Fruit fly (Drosophila melanogaster) whole organism, embryonic: ENCODE data around the gene CG10019.

Experiments used
- CG10543 ChIP-seq: fragments of 200-800 bp; sonication (Bioruptor generic); optimal IDR thresholded peaks from 3 replicates; lab custom pipeline; 2017; ENCODE audit warnings: missing biosample characterization, mild to moderate bottlenecking, missing genetic modification characterization, moderate library complexity
- CG10979 ChIP-seq: fragments of 200-800 bp; sonication (Bioruptor generic); optimal IDR thresholded peaks from 2 replicates; lab custom pipeline; 2018; ENCODE audit warnings: missing biosample characterization, mild to moderate bottlenecking, missing genetic modification characterization, moderate library complexity
- CG11456 ChIP-seq: fragments of 200-800 bp; sonication (Bioruptor generic); IDR thresholded peaks from 3 replicates; pipeline ENCODE4 v1.3.6; 2022; ENCODE audit warnings: missing biosample characterization, missing genetic modification characterization
- CG15514 ChIP-seq: fragments of 200-800 bp; sonication (Bioruptor generic); optimal IDR thresholded peaks from 3 replicates; lab custom pipeline; 2017; ENCODE audit warnings: missing biosample characterization, missing genetic modification characterization, mild to moderate bottlenecking, moderate library complexity, missing genetic modification reagents
- CG2129 ChIP-seq: fragments of 200-800 bp; sonication (Bioruptor generic); IDR thresholded peaks from 2 replicates; pipeline ENCODE4 v1.3.6; 2022; ENCODE audit warnings: missing biosample characterization, missing genetic modification characterization; ENCODE audit not compliant: partially characterized antibody
- CG34376 ChIP-seq: fragments of 200-800 bp; sonication (Bioruptor generic); optimal IDR thresholded peaks from 2 replicates; lab custom pipeline; 2018; ENCODE audit warnings: missing biosample characterization, mild to moderate bottlenecking, missing genetic modification characterization
- CG7357 ChIP-seq: fragments of 200-800 bp; sonication (Bioruptor generic); IDR thresholded peaks from 3 replicates; pipeline ENCODE4 v1.3.6; 2022; ENCODE audit warnings: missing biosample characterization, missing genetic modification characterization
- CG7987 ChIP-seq: fragments of 200-800 bp; sonication (Bioruptor generic); optimal IDR thresholded peaks from 2 replicates; lab custom pipeline; 2018; ENCODE audit warnings: missing biosample characterization, mild to moderate bottlenecking, missing genetic modification characterization, moderate library complexity
- CG8765 ChIP-seq: fragments of 200-800 bp; sonication (Bioruptor generic); IDR thresholded peaks from 2 replicates; pipeline ENCODE4 v1.3.6; 2022; ENCODE audit warnings: missing biosample characterization, missing genetic modification characterization
- CG9437 ChIP-seq: fragments of 200-800 bp; sonication (Bioruptor generic); optimal IDR thresholded peaks from 2 replicates; lab custom pipeline; 2018; ENCODE audit warnings: missing biosample characterization, mild to moderate bottlenecking, missing genetic modification characterization
- Eip74EF ChIP-seq, 2 experiments: fragments of 200-800 bp in 1 of 2; fragments of >200 bp in 1 of 2; sonication (Bioruptor generic) in 1 of 2; optimal IDR thresholded peaks; 2 replicates each; lab custom pipeline; 2017 to 2019; ENCODE audit warnings: missing biosample characterization in 2 of 2, missing genetic modification characterization in 2 of 2, mild to moderate bottlenecking in 1 of 2, moderate library complexity in 1 of 2
- Ets65A ChIP-seq: fragments of 200-800 bp; sonication (Bioruptor generic); peaks from one replicate; lab custom pipeline; 2016; ENCODE audit warnings: missing biosample characterization, missing genetic modification characterization
- NC2α ChIP-seq: fragments of 200-800 bp; sonication (Bioruptor generic); optimal IDR thresholded peaks from 2 replicates; lab custom pipeline; 2016; ENCODE audit warnings: missing biosample characterization, missing genetic modification characterization
- Nf-YA ChIP-seq: fragments of 200-800 bp; sonication (Bioruptor generic); IDR thresholded peaks from 2 replicates; pipeline ENCODE4 v1.3.6; 2022; ENCODE audit warnings: missing biosample characterization, missing genetic modification characterization
- PHDP ChIP-seq: fragments of 200-800 bp; sonication (Bioruptor generic); optimal IDR thresholded peaks from 3 replicates; lab custom pipeline; 2018; ENCODE audit warnings: missing biosample characterization, mild to moderate bottlenecking, missing genetic modification characterization, moderate library complexity
- Pdp1 ChIP-seq, 2 experiments: fragments of 200-800 bp; sonication (Bioruptor generic); optimal IDR thresholded peaks; 3 replicates each; lab custom pipeline; 2016; ENCODE audit warnings: missing biosample characterization in 2 of 2, missing genetic modification characterization in 2 of 2, mild to moderate bottlenecking in 1 of 2, moderate library complexity in 1 of 2
- Ptx1 ChIP-seq: fragments of 200-800 bp; sonication (Bioruptor generic); IDR thresholded peaks from 2 replicates; pipeline ENCODE4 v1.3.6; 2022; ENCODE audit warnings: missing biosample characterization, missing genetic modification characterization
- Trl ChIP-seq, 3 experiments: fragments of >200 bp in 2 of 3; fragments of 200-800 bp in 1 of 3; sonication (Bioruptor generic) in 1 of 3; optimal IDR thresholded peaks; 2 replicates in 1 of 3; 3 replicates in 2 of 3; lab custom pipeline; 2016 to 2017; ENCODE audit warnings: missing biosample characterization in 1 of 3, missing genetic modification characterization in 1 of 3
- cas ChIP-seq: fragments of 200-800 bp; sonication (Bioruptor generic); IDR thresholded peaks from 2 replicates; pipeline ENCODE4 v1.3.6; 2022; ENCODE audit warnings: missing biosample characterization, missing genetic modification characterization
- dimm ChIP-seq: fragments of 200-800 bp; sonication (Bioruptor generic); IDR thresholded peaks from 2 replicates; pipeline ENCODE4 v1.3.6; 2022; ENCODE audit warnings: missing biosample characterization, missing genetic modification characterization
- ewg ChIP-seq: fragments of 200-800 bp; sonication (Bioruptor generic); optimal IDR thresholded peaks from 3 replicates; lab custom pipeline; 2017; ENCODE audit warnings: mild to moderate bottlenecking, missing biosample characterization, missing genetic modification reagents, missing genetic modification characterization
- eyg ChIP-seq: fragments of 200-800 bp; sonication (Bioruptor generic); optimal IDR thresholded peaks from 3 replicates; lab custom pipeline; 2016; ENCODE audit warnings: missing biosample characterization, missing genetic modification characterization
- hth ChIP-seq: fragments of >200 bp; optimal IDR thresholded peaks from 2 replicates; lab custom pipeline; 2017; ENCODE audit warnings: inconsistent platforms
- sna ChIP-seq: fragments of 200-800 bp; sonication (Bioruptor generic); IDR thresholded peaks from 2 replicates; pipeline ENCODE4 v1.3.6; 2022; ENCODE audit warnings: missing biosample characterization, missing genetic modification characterization; ENCODE audit not compliant: partially characterized antibody
- sob ChIP-seq: fragments of 200-800 bp; sonication (Bioruptor generic); IDR thresholded peaks from 2 replicates; pipeline ENCODE4 v1.3.6; 2022; ENCODE audit warnings: missing biosample characterization, missing genetic modification characterization
- stwl ChIP-seq: fragments of 200-800 bp; sonication (Bioruptor generic); optimal IDR thresholded peaks from 3 replicates; lab custom pipeline; 2018; ENCODE audit warnings: missing biosample characterization, mild to moderate bottlenecking, missing genetic modification characterization, moderate library complexity
- sug ChIP-seq: fragments of 200-800 bp; optimal IDR thresholded peaks from 2 replicates; lab custom pipeline; 2019; ENCODE audit warnings: missing biosample characterization, mild to moderate bottlenecking, missing genetic modification characterization, moderate library complexity
- tap ChIP-seq: fragments of 200-800 bp; optimal IDR thresholded peaks from 3 replicates; lab custom pipeline; 2019; ENCODE audit warnings: missing biosample characterization, mild to moderate bottlenecking, missing genetic modification characterization, moderate library complexity

CG10019 gene

dm6 chr2L:3693805-3694204 is 36.5 kb upstream of the CG10019 start, which contains the start of gene Acp24A4:
Acp24A4 (minus strand) TSS chr2L:3693905.
- TF ChIP-seq Trl (optimal IDR thresholded peaks at IDR 0.05; lab: Kevin White, UChicago) (no peak), Trl (GFP tag; optimal IDR thresholded peaks at IDR 0.05; lab: Kevin White, UChicago) (no peak), CG11456 (GFP tag; lab: Robert Waterston, UW) (no peak), eyg (GFP tag; lab: Kevin White, UChicago) (no peak), sob (GFP tag; lab: Robert Waterston, UW) (no peak), stwl (tag; lab: Kevin White, UChicago) (no peak)

dm6 chr2L:3694920-3695319 is 35.3 kb upstream of the CG10019 start, which contains the start of gene CG43165:
CG43165 (minus strand) TSS chr2L:3695020.
- TF ChIP-seq Pdp1 (GFP tag; optimal IDR thresholded peaks at IDR 0.05; lab: Kevin White, UChicago) = peak in 1 of 2 experiments; percentile 12
- peak; percentile 22; the same call in 1 of the 2 replicates for TF ChIP-seq CG8765
- TF ChIP-seq cas (GFP tag; lab: Robert Waterston, UW) = no peak

DNA sequence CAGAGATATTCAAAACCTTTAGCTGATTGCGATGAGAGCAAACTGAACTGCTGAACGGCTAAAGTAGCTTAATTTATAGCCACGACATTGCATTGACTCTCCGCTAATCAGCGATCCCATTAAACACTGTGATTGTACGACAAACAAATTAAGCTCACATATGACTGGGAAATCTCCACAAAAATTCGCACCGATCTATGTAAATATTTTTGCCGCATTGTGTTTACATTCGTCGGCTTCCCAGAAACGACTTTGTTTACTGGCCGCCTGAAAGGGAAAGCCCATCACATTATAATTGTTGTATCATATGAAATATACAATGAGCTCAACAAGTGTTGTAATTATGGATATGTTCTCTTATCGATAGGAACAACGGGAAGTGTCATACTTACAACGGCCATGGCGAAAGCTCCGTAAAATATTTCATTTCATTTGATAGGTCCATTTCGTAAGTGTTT is 34.9 kb upstream of the CG10019 start, which contains the start of gene CG16713:
Gene CG16713 (minus strand): TSS at position 51 of the 458 bp plus-strand sequence.
- TF ChIP-seq tap (tag; lab: Kevin White, UChicago) = no peak
- TF ChIP-seq CG9437 (GFP tag; lab: Kevin White, UChicago) = no peak
- no peak for TF ChIP-seq NC2α (GFP tag; lab: Kevin White, UChicago)
- peak; percentile 31 for TF ChIP-seq CG34376
- no peak for TF ChIP-seq hth (lab: Kevin White, UChicago)
- TF ChIP-seq Ets65A (GFP tag; lab: Kevin White, UChicago) = no peak
- peak; percentile 25 for TF ChIP-seq sug
- no peak for TF ChIP-seq Nf-YA (GFP tag; lab: Robert Waterston, UW)
- TF ChIP-seq PHDP = no peak
- TF ChIP-seq CG10979 (tag; lab: Kevin White, UChicago) = no peak
- no peak for TF ChIP-seq CG7987
- no peak for TF ChIP-seq dimm (GFP tag; lab: Robert Waterston, UW)

dm6 chr2L:3696438-3696837 is 33.8 kb upstream of the CG10019 start, which contains the start of gene IM33:
IM33 (minus strand) TSS chr2L:3696658.
- TF ChIP-seq CG10543 (GFP tag; lab: Kevin White, UChicago) (peak; percentile 11), ewg (GFP tag; lab: Kevin White, UChicago) (no peak), CG7357 (GFP tag; lab: Robert Waterston, UW) (0 out of 3 replicates have a peak, but pooled peaks have one; percentile 9), CG34376 (peak; percentile 61), sug (peak; percentile 51)

dm6 chr2L:3697772-3698171 is 32.5 kb upstream of the CG10019 start, which contains the start of gene CG3604:
CG3604 (minus strand) TSS chr2L:3697872.
- TF ChIP-seq CG2129 = no peak
- TF ChIP-seq Eip74EF (GFP tag; optimal IDR thresholded peaks at IDR 0.05; lab: Kevin White, UChicago) = peak in 1 of 2 experiments; percentile 14
- TF ChIP-seq Ptx1 = no peak
- TF ChIP-seq, all 482 proteins: peak for 1

DNA sequence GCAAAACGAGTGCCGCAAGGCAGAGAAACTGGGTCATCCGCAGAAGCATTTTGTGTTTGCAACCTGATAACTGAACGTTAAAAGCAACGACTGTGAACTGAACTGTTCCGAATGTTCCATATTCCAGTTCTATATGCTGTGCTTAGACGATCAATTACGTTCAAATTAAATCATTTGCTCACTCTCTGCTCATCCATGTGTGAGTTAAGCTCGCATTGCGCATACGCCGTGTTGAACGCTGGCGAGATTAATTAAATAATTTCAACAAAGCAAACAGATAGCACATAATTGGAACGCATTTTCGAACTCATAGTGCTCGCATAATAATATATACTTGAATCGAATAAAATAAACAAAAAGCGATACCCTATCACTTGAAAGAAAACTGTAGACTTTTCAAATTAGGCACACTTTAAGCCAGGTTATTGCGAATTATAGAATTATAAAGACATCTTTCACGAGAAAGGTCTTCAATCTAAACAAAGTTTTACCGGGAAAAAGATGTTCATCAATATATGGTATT is 31.2 kb upstream of the CG10019 start, which contains the start of the genes CG10031 and CG42464:
Gene CG10031 (minus strand): TSS at position 101 of the 523 bp plus-strand sequence.
Gene CG42464 (plus strand): TSS at position 473 of the 523 bp plus-strand sequence.
- TF ChIP-seq CG15514 (GFP tag; lab: Kevin White, UChicago) (peak; percentile 56), sna (GFP tag; lab: Robert Waterston, UW) (no peak), Pdp1 (GFP tag; optimal IDR thresholded peaks at IDR 0.05; lab: Kevin White, UChicago) (peak in 1 of 2 experiments; percentile 42), CG34376 (peak; percentile 26)
